Fruit fly (Drosophila melanogaster) whole organism, prepupa: Measurements from ENCODE around the gene CG31606.
A peak's percentile ranks its signal among the peaks of the same experiment; 100 is the strongest.

Experiments used
- CG16779 ChIP-seq: fragments of 200-800 bp; sonication (Bioruptor generic); optimal IDR thresholded peaks from 3 replicates; lab custom pipeline; 2017; ENCODE audit warnings: missing biosample characterization, mild to moderate bottlenecking, missing genetic modification characterization
- CG8632 ChIP-seq: fragments of 200-800 bp; sonication (Bioruptor generic); optimal IDR thresholded peaks from 3 replicates; lab custom pipeline; 2016; ENCODE audit warnings: missing biosample characterization, missing genetic modification characterization
- Lpt ChIP-seq: fragments of 200-800 bp; sonication (Bioruptor generic); optimal IDR thresholded peaks from 3 replicates; lab custom pipeline; 2016; ENCODE audit warnings: missing biosample characterization, missing genetic modification characterization
- topi ChIP-seq: fragments of 200-800 bp; sonication (Bioruptor generic); optimal IDR thresholded peaks from 3 replicates; lab custom pipeline; 2016; ENCODE audit warnings: missing biosample characterization, missing genetic modification characterization

dm6 chr2L:8099615-8100375 lies 47.6 kb upstream of the CG31606 start:
- no peak for TF ChIP-seq CG8632 (GFP tag; lab: Kevin White, UChicago)
- TF ChIP-seq CG16779, result no peak
- TF ChIP-seq Lpt (GFP tag; lab: Kevin White, UChicago), result no peak
- peak; percentile 1 for TF ChIP-seq topi
